Worm (Caenorhabditis elegans) whole organism, L4 larva: ENCODE measurements around the gene ampd-1.
A peak's percentile ranks its signal among the peaks of the same experiment; 100 is the strongest.

Experiments
- F10B5.3 ChIP-seq: sonication (generic microtip); optimal IDR thresholded peaks from 2 replicates; lab custom pipeline; 2016; ENCODE audit warnings: mild to moderate bottlenecking, missing genetic modification characterization, missing compliant biosample characterization
- F26F4.8 ChIP-seq: fragments of 200-800 bp; sonication (Bioruptor generic); conservative IDR thresholded peaks from 2 replicates; pipeline ENCODE4 v1.3.6; 2022; ENCODE audit warnings: missing genetic modification characterization, missing compliant biosample characterization
- ZK546.5 ChIP-seq, 2 experiments: sonication (generic microtip); optimal IDR thresholded peaks; 2 replicates each; lab custom pipeline; 2017; ENCODE audit warnings: missing biosample characterization in 2 of 2, missing genetic modification characterization in 2 of 2
- aha-1 ChIP-seq: fragments of 150-350 bp; peaks from one replicate; lab custom pipeline; 2014; ENCODE audit warnings: missing biosample characterization, missing genetic modification characterization
- ama-1 ChIP-seq: fragments of 150-350 bp; optimal IDR thresholded peaks from 2 replicates; lab custom pipeline; 2014; ENCODE audit warnings: inconsistent platforms, mixed read lengths
- ceh-28 ChIP-seq: fragments of 150-350 bp; optimal IDR thresholded peaks from 2 replicates; lab custom pipeline; 2014; ENCODE audit warnings: missing biosample characterization, missing genetic modification reagents, missing genetic modification characterization
- daf-16 ChIP-seq, 3 experiments: sonication (generic microtip); optimal IDR thresholded peaks; 2 replicates each; lab custom pipeline; 2016 to 2017; ENCODE audit warnings: missing genetic modification characterization in 3 of 3, missing genetic modification reagents in 3 of 3, mild to moderate bottlenecking in 2 of 3, missing compliant biosample characterization in 2 of 3, missing biosample characterization in 1 of 3, moderate library complexity in 1 of 3
- daf-8 ChIP-seq: fragments of 200-800 bp; sonication (Bioruptor generic); IDR thresholded peaks from 2 replicates; pipeline ENCODE4 v1.3.6; 2022; ENCODE audit warnings: missing genetic modification characterization, missing compliant biosample characterization
- duxl-1 ChIP-seq: sonication (generic microtip); optimal IDR thresholded peaks from 2 replicates; lab custom pipeline; 2016; ENCODE audit warnings: mild to moderate bottlenecking, missing genetic modification characterization, moderate library complexity, missing compliant biosample characterization; ENCODE audit not compliant: poor library complexity
- fkh-10 ChIP-seq: fragments of 150-350 bp; optimal IDR thresholded peaks from 2 replicates; lab custom pipeline; 2014; ENCODE audit warnings: missing biosample characterization, missing genetic modification reagents, missing genetic modification characterization
- hlh-11 ChIP-seq: fragments of 200-800 bp; sonication (Bioruptor generic); optimal IDR thresholded peaks from 2 replicates; lab custom pipeline; 2018; ENCODE audit warnings: mild to moderate bottlenecking, missing genetic modification characterization, missing compliant biosample characterization
- hlh-30 ChIP-seq: sonication (generic microtip); optimal IDR thresholded peaks from 2 replicates; lab custom pipeline; 2017; ENCODE audit warnings: antibody characterized with exemption, mild to moderate bottlenecking, missing genetic modification characterization, missing compliant biosample characterization; ENCODE audit not compliant: insufficient read depth
- hmg-1.1 ChIP-seq: fragments of 200-800 bp; sonication (Bioruptor generic); IDR thresholded peaks from 2 replicates; pipeline ENCODE4 v1.3.6; 2022; ENCODE audit warnings: missing genetic modification reagents, missing genetic modification characterization, missing compliant biosample characterization
- lim-7 ChIP-seq: fragments of 200-800 bp; sonication (Bioruptor generic); IDR thresholded peaks from 2 replicates; pipeline ENCODE4 v1.3.6; 2022; ENCODE audit warnings: missing genetic modification characterization, missing compliant biosample characterization
- lin-1 ChIP-seq: fragments of 200-800 bp; sonication (Bioruptor generic); IDR thresholded peaks from 2 replicates; pipeline ENCODE4 v1.3.6; 2022; ENCODE audit warnings: missing genetic modification reagents, missing genetic modification characterization, missing compliant biosample characterization
- lin-38 ChIP-seq: fragments of 200-800 bp; sonication (Bioruptor generic); IDR thresholded peaks from 2 replicates; pipeline ENCODE4 v1.3.6; 2022; ENCODE audit warnings: missing genetic modification reagents, missing genetic modification characterization, missing compliant biosample characterization
- mes-2 ChIP-seq: sonication (generic microtip); optimal IDR thresholded peaks from 2 replicates; lab custom pipeline; 2016; ENCODE audit warnings: missing genotype, mild to moderate bottlenecking, missing genetic modification characterization, missing compliant biosample characterization; ENCODE audit not compliant: poor library complexity, severe bottlenecking
- nhr-237 ChIP-seq: sonication (generic microtip); optimal IDR thresholded peaks from 2 replicates; lab custom pipeline; 2017; ENCODE audit warnings: missing biosample characterization, missing genetic modification characterization
- nhr-41 ChIP-seq: fragments of 200-800 bp; sonication (Bioruptor generic); IDR thresholded peaks from 2 replicates; pipeline ENCODE4 v1.3.6; 2022; ENCODE audit warnings: missing genetic modification reagents, missing genetic modification characterization, missing compliant biosample characterization
- nhr-48 ChIP-seq: sonication (generic microtip); optimal IDR thresholded peaks from 2 replicates; lab custom pipeline; 2016; ENCODE audit warnings: mild to moderate bottlenecking, missing genetic modification characterization, missing compliant biosample characterization
- nhr-77 ChIP-seq: fragments of 150-350 bp; optimal IDR thresholded peaks from 2 replicates; lab custom pipeline; 2014; ENCODE audit warnings: missing biosample characterization, missing genetic modification characterization
- rbr-2 ChIP-seq: sonication (generic microtip); optimal IDR thresholded peaks from 2 replicates; lab custom pipeline; 2016; ENCODE audit warnings: missing genotype, missing genetic modification characterization, missing compliant biosample characterization
- snpc-4 ChIP-seq: fragments of 150-350 bp; optimal IDR thresholded peaks from 2 replicates; lab custom pipeline; 2014; ENCODE audit warnings: missing biosample characterization, missing genetic modification characterization
- spr-3 ChIP-seq: fragments of 200-800 bp; sonication (Bioruptor generic); optimal IDR thresholded peaks from 2 replicates; lab custom pipeline; 2018; ENCODE audit warnings: mild to moderate bottlenecking, missing genetic modification characterization, missing compliant biosample characterization
- tra-1 ChIP-seq: fragments of 200-800 bp; sonication (Bioruptor generic); IDR thresholded peaks from 2 replicates; pipeline ENCODE4 v1.3.6; 2022; ENCODE audit warnings: missing genetic modification reagents, missing genetic modification characterization, missing compliant biosample characterization
- unc-130 ChIP-seq: sonication (generic microtip); optimal IDR thresholded peaks from 2 replicates; lab custom pipeline; 2016; ENCODE audit warnings: missing genetic modification reagents, missing genetic modification characterization, missing compliant biosample characterization
- unc-62 ChIP-seq, 3 experiments: fragments of 150-350 bp in 1 of 3; sonication (generic microtip); optimal IDR thresholded peaks in 2 of 3; peaks in 1 of 3; 1 replicate in 1 of 3; 2 replicates in 2 of 3; lab custom pipeline; 2014 to 2017; ENCODE audit warnings: missing biosample characterization in 3 of 3, missing genetic modification characterization in 3 of 3, missing genetic modification reagents in 3 of 3, missing genotype in 1 of 3
- vab-7 ChIP-seq: fragments of 200-800 bp; sonication (Bioruptor generic); IDR thresholded peaks from 2 replicates; pipeline ENCODE4 v1.3.6; 2022; ENCODE audit warnings: missing genetic modification reagents, missing genetic modification characterization, missing compliant biosample characterization
- zip-11 ChIP-seq: fragments of 200-800 bp; sonication (Bioruptor generic); IDR thresholded peaks from 2 replicates; pipeline ENCODE4 v1.3.6; 2022; ENCODE audit warnings: missing genetic modification characterization, missing compliant biosample characterization
- zip-2 ChIP-seq: fragments of 150-350 bp; optimal IDR thresholded peaks from 2 replicates; lab custom pipeline; 2014; ENCODE audit warnings: missing biosample characterization, missing genetic modification characterization

Gene ampd-1

DNA sequence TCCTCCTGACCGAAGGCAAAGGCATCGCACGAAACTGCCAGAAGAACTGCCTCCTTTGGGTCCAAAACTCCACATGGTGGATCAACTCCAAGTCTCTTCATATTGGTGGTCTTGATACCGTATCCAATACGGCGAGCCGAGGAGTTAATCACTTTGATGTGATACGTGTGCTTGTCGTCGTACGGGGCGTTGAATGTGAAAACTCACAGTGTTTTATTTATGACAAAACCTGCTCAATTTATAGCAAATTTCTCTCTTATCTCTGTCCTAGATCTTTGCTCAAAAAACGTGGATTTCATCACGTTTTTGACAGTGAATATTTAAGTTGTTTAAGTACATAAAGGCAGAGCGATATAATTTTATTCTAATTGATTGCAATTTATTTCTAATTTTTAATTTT lies 44.3 kb upstream of the ampd-1 start, which contains the start of gene F58A6.9:
F58A6.9 (minus strand) TSS at position 101 of the 400 bp plus-strand sequence.
- 0 out of 2 replicates have a peak, but pooled peaks have one; percentile 34 for TF ChIP-seq F26F4.8 (GFP tag; lab: Robert Waterston, UW)

DNA sequence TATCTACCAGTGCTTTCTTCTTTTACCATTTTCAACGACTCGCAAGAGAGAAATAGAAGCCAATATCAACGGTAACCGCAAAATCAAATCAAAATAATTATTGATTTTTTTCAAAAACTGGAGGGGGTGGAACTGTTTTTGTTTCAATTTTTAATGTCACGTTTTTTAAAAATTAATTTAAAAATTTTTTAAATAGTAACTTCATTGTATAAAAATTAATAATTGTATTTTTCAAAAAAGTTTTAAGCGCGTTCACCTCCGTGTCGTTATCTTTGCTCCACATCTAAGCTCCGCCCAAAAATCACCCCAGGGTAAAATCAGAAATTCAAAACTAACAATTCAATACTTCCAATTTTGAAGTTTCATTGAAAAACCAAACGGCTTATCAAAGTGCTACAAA lies 42.0 kb upstream of the ampd-1 start, which contains the start of gene C27D6.11:
C27D6.11 (minus strand) TSS at position 101 of the 400 bp plus-strand sequence.
- TF ChIP-seq daf-16 (GFP tag; optimal IDR thresholded peaks at IDR 0.05; lab: Kevin White, UChicago) (no peak), daf-16 (tag; optimal IDR thresholded peaks at IDR 0.05; lab: Kevin White, UChicago) (no peak), hlh-30 (no peak), zip-11 (GFP tag; lab: Robert Waterston, UW) (no peak), vab-7 (GFP tag; lab: Robert Waterston, UW) (no peak), lin-38 (no peak), mes-2 (tag; lab: Kevin White, UChicago) (no peak), unc-130 (GFP tag; lab: Kevin White, UChicago) (no peak), lin-1 (no peak), lim-7 (GFP tag; lab: Robert Waterston, UW) (no peak)
- TF ChIP-seq, all 104 proteins: peak for 0

DNA sequence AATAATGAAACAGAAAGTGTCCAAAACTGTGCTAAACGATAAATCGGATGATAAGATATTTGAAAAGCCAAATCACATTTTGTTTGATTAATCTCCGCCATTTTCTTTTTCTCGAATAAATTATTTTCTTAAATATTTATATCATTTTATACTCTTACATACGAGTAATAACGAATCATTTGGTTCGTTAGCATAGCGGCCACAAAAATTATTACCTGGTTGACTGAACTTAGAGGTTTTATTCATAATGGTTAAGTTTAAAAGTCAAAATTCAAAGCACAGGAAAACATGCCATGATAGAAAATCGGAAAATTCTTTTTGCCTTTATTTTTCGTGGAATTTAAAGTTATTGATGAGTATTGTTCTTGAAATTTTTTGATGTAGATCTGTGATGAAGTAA lies 39.8 kb upstream of the ampd-1 start, which contains the start of gene srb-5:
srb-5 (minus strand) TSS at position 101 of the 400 bp plus-strand sequence.
- TF ChIP-seq spr-3 (GFP tag; lab: Kevin White, UChicago) (no peak), snpc-4 (tag; lab: Kevin White, UChicago) (no peak), lim-7 (GFP tag; lab: Robert Waterston, UW) (no peak), nhr-77 (tag; lab: Kevin White, UChicago) (no peak), ceh-28 (tag; lab: Kevin White, UChicago) (no peak), aha-1 (tag; lab: Kevin White, UChicago) (no peak), nhr-48 (tag; lab: Kevin White, UChicago) (no peak), ZK546.5 (tag; optimal IDR thresholded peaks at IDR 0.05; lab: Kevin White, UChicago) (no peak)

DNA sequence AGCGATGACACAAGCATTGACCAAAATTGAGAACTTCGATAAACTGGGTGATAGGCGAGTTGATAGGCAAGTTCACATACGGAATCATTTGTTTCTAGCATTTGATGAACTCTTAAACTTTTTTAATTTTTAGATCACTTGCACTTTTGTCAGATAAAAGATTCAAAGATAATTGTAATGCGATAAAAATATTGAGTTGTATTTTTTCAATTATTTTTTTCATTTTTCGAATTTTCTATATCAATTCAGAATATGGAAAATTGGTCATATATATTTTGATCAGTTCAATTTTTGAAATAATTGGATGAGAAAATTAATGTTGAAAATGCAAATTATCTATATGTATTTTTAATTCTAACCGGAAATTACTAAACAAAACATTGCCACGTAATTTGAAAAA lies 36.4 kb upstream of the ampd-1 start, which contains the start of gene srb-3:
srb-3 (minus strand) TSS at position 101 of the 400 bp plus-strand sequence.
- TF ChIP-seq daf-8 (GFP tag; lab: Robert Waterston, UW) (no peak), ama-1 (lab: Kevin White, UChicago) (no peak), fkh-10 (GFP tag; lab: Kevin White, UChicago) (no peak), F10B5.3 (tag; lab: Kevin White, UChicago) (no peak), unc-130 (GFP tag; lab: Kevin White, UChicago) (no peak), nhr-41 (GFP tag; lab: Robert Waterston, UW) (no peak)
- TF ChIP-seq, all 104 proteins: peak for 0

DNA sequence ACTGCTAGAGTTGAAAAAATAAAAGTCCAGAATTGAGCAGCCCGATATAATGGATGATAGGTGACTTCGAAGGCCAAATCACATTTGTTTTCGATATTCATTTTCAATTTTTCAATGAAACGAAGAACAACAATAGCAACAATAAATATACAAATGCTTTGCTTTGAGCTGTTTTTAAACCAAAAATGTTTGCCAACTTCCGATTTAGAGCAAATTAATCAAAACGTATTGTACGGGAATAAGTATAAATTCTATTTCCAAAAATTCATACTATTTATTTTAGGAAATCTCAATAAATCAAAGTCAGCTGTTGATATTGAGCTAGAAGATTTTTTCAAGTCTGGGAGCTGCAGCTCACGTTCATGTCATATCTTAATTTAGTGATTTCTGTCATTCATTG lies 32.2 kb upstream of the ampd-1 start, which contains the start of gene srb-1:
srb-1 (minus strand) TSS at position 101 of the 400 bp plus-strand sequence.
- TF ChIP-seq unc-62 (GFP tag; optimal IDR thresholded peaks at IDR 0.05 in 1 of 2; lab: Kevin White, UChicago) (peak in 1 of 2 experiments; percentile 15), unc-62 (tag; optimal IDR thresholded peaks at IDR 0.05; lab: Kevin White, UChicago) (no peak), lim-7 (GFP tag; lab: Robert Waterston, UW) (no peak)

DNA sequence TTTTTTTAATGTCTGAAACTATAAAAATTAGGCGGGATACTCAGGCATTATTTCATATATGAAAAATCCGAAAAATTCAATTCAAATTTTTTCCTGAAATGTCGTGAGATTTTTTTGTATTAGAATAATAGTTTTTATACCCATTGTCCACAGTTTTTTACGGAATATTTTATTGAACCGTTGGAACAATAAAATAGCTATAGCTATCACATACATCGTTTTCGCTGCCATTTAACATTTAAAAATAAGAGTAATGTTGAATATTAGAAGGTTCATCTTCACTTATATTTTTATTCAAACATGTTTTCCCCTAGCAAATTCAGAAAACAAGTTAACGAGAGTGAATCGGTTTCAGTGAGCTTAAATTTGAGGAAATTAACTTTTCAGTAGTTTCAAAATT lies 31.5 kb upstream of the ampd-1 start, which contains the start of gene C27D6.15:
C27D6.15 (plus strand) TSS at position 301 of the 400 bp plus-strand sequence.
- TF ChIP-seq rbr-2 (tag; lab: Kevin White, UChicago) (no peak), hmg-1.1 (GFP tag; lab: Robert Waterston, UW) (no peak)

DNA sequence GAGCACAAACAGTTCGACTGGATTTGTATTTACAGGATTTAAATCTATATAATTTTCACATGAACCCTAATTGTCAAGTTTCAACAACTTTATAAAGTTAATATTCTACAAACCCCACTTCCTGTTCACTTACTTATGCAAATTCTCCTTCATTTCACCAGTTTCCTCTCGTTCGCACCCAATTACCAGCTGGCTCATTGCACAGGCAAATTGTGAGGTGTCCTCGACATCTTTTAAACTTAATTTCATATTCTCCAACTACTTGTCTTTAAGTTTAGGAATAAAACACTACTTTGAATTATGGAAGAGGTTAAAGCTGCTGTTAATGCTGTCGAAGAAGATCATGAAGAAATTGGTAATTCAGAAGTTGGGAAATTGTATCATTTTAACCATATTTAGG lies 30.7 kb upstream of the ampd-1 start, which contains the start of gene C27D6.1:
C27D6.1 (plus strand) TSS at position 301 of the 400 bp plus-strand sequence.
- no peak for TF ChIP-seq hmg-1.1 (GFP tag; lab: Robert Waterston, UW)
- peak; percentile 5 for TF ChIP-seq aha-1 (tag; lab: Kevin White, UChicago)
- no peak for TF ChIP-seq tra-1 (GFP tag; lab: Robert Waterston, UW)
- TF ChIP-seq zip-2 (tag; lab: Kevin White, UChicago), result no peak
- no peak for TF ChIP-seq hlh-11
- TF ChIP-seq unc-62 (GFP tag; optimal IDR thresholded peaks at IDR 0.05 in 1 of 2; lab: Kevin White, UChicago), result peak in 1 of 2 experiments; percentile 74
- no peak for TF ChIP-seq unc-62 (tag; optimal IDR thresholded peaks at IDR 0.05; lab: Kevin White, UChicago)
- TF ChIP-seq nhr-237 (tag; lab: Kevin White, UChicago), result no peak
- no peak for TF ChIP-seq duxl-1 (tag; lab: Kevin White, UChicago)
